Fruit fly (Drosophila melanogaster): ENCODE measurements around the gene Tgi.

The Tgi gene

DNA sequence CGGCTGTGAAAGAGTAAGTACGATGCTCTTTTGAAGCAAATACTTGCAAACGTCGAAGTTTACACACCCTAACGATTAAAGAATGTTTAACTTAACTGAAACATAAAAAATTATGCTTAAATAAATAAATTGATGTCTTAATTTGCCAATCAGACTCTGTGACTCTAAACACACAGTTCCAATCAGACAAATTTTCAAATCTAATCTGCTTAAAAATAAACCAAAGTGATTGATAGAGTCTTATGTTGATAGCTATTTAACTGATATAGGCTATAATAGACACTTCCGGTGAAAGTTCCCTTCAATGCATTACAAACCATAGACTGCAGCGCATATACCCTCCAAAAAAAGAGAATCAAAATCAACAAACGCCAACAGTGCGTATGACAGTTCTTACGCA lies 35.0 kb upstream of the Tgi start:
- TF ChIP-seq Mio (GFP tag; optimal IDR thresholded peaks at IDR 0.05), result no peak

DNA sequence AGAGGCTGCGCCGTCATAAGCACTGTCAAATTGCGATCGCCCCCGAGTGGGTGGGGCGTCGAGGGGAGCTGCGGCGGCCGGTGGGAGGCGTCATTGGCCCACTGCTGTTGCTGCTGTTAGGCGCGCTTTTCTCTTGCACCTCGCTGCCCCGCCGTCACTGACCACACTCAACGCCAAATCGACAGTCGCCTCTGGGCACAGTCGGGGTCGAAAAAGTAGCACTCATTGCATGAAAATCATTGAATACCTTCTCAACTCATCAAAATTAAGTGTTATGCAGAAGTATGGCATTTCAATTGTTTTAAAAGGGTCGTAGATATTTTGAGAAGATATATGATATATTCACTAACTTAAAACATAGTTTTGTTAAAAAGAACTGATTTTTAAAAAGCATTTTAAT lies 34.3 kb upstream of the Tgi start:
- TF ChIP-seq Dfd (GFP tag; optimal IDR thresholded peaks at IDR 0.05), result no peak
- TF ChIP-seq Sp1 (GFP tag; optimal IDR thresholded peaks at IDR 0.05), result no peak
- TF ChIP-seq fru (GFP tag; optimal IDR thresholded peaks at IDR 0.05), result no peak
- TF ChIP-seq Myc (optimal IDR thresholded peaks at IDR 0.05), result no peak
- no peak for TF ChIP-seq dl (GFP tag; optimal IDR thresholded peaks at IDR 0.05; ENCODE audit: insufficient read depth in 1 of 2, partially characterized antibody in 2 of 2)
- no peak for TF ChIP-seq HLH106 (tag; optimal IDR thresholded peaks at IDR 0.05)
- TF ChIP-seq Hnf4 (GFP tag; optimal IDR thresholded peaks at IDR 0.05), result no peak
- no peak for TF ChIP-seq Mio (GFP tag; optimal IDR thresholded peaks at IDR 0.05)
- no peak for TF ChIP-seq pan (optimal IDR thresholded peaks at IDR 0.05)
- TF ChIP-seq br (GFP tag; optimal IDR thresholded peaks at IDR 0.05), result no peak
- TF ChIP-seq rgr (GFP tag; optimal IDR thresholded peaks at IDR 0.05), result no peak
- TF ChIP-seq h (GFP tag; optimal IDR thresholded peaks at IDR 0.05), result no peak
- TF ChIP-seq Hr78 (GFP tag; optimal IDR thresholded peaks at IDR 0.05), result no peak

DNA sequence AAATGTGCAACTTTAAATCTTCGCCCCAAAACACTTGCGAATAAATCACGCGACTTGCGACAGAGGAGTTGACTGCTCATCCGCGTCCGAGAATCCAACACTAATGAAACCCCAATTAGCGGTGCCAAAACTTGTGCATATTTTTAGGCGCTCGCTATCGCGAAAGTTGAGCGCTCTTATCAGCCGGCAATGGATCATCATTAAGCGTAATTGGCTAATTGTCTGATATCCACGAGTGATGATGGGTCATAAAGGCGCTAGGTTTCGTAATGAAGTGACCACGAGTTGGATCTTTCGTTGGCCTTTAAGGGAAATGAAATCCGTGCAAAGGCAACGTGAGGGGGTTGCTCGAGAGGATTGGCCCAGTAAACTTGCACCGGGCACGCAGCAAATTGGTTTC lies 31.8 kb upstream of the Tgi start:
- TF ChIP-seq OdsH (GFP tag; optimal IDR thresholded peaks at IDR 0.05) (no peak), foxo (GFP tag; optimal IDR thresholded peaks at IDR 0.05) (no peak), Jra (GFP tag; optimal IDR thresholded peaks at IDR 0.05) (no peak), Hr83 (GFP tag; optimal IDR thresholded peaks at IDR 0.05; ENCODE audit: poor library complexity, severe bottlenecking) (no peak), psq (GFP tag; optimal IDR thresholded peaks at IDR 0.05) (no peak), N (GFP tag; optimal IDR thresholded peaks at IDR 0.05) (peak; percentile 10), tai (GFP tag; optimal IDR thresholded peaks at IDR 0.05) (no peak), CG32264 (GFP tag; optimal IDR thresholded peaks at IDR 0.05) (no peak), Vsx2 (GFP tag; optimal IDR thresholded peaks at IDR 0.05; ENCODE audit: partially characterized antibody) (peak; percentile 23), Hr78 (GFP tag; optimal IDR thresholded peaks at IDR 0.05) (no peak), Dfd (GFP tag; optimal IDR thresholded peaks at IDR 0.05) (no peak), sage (GFP tag; optimal IDR thresholded peaks at IDR 0.05) (no peak), HLH106 (tag; optimal IDR thresholded peaks at IDR 0.05) (no peak), Rel (GFP tag; optimal IDR thresholded peaks at IDR 0.05) (no peak), Rel (tag; optimal IDR thresholded peaks at IDR 0.05) (no peak), dl (GFP tag; optimal IDR thresholded peaks at IDR 0.05; ENCODE audit: insufficient read depth in 1 of 2, partially characterized antibody in 2 of 2) (no peak), br (GFP tag; optimal IDR thresholded peaks at IDR 0.05) (no peak), brk (GFP tag; optimal IDR thresholded peaks at IDR 0.05) (no peak), Hnf4 (GFP tag; optimal IDR thresholded peaks at IDR 0.05) (no peak)

DNA sequence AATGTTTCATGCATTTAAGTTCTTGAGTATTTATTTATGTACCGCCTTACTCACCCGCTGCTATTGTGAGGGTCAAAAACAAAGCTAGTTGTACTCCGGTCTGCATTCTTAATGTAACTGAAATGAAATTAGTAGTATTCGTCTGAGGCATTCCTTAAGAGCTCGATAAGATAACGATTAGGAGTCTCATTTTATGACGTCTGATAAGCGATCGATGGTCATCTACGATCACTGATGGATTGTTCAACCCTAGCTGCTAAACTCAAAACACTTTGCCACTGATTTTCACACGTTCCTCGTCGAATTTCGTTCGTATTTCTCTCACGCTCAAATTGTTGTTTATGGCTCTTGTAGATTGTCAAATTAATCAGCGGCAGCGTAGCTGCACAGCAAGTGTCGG lies 29.5 kb upstream of the Tgi start, which contains the start of gene CG10116:
Gene CG10116, minus strand, starts transcription at position 106 of the 400 bp plus-strand sequence.
- TF ChIP-seq usp (GFP tag; optimal IDR thresholded peaks at IDR 0.05), result no peak
- no peak for TF ChIP-seq Abd-B (GFP tag; optimal IDR thresholded peaks at IDR 0.05)
- no peak for TF ChIP-seq GATAd (GFP tag; optimal IDR thresholded peaks at IDR 0.05)
- TF ChIP-seq sv (GFP tag; optimal IDR thresholded peaks at IDR 0.05), result no peak
- TF ChIP-seq psq (GFP tag; optimal IDR thresholded peaks at IDR 0.05), result no peak
- TF ChIP-seq OdsH (GFP tag; optimal IDR thresholded peaks at IDR 0.05), result no peak
- no peak for TF ChIP-seq dsf (GFP tag; optimal IDR thresholded peaks at IDR 0.05; ENCODE audit: borderline replicate concordance)
- TF ChIP-seq jim (GFP tag; optimal IDR thresholded peaks at IDR 0.05), result no peak
- no peak for TF ChIP-seq Hr78 (GFP tag; optimal IDR thresholded peaks at IDR 0.05)
- TF ChIP-seq Vsx2 (GFP tag; optimal IDR thresholded peaks at IDR 0.05; ENCODE audit: partially characterized antibody), result no peak
- no peak for TF ChIP-seq fru (GFP tag; optimal IDR thresholded peaks at IDR 0.05)
- TF ChIP-seq dmrt93B (GFP tag; optimal IDR thresholded peaks at IDR 0.05), result no peak
- TF ChIP-seq pan (optimal IDR thresholded peaks at IDR 0.05), result no peak
- no peak for TF ChIP-seq tai (GFP tag; optimal IDR thresholded peaks at IDR 0.05)
- TF ChIP-seq Hr83 (GFP tag; optimal IDR thresholded peaks at IDR 0.05; ENCODE audit: poor library complexity, severe bottlenecking), result no peak
- no peak for TF ChIP-seq Rel (GFP tag; optimal IDR thresholded peaks at IDR 0.05)
- no peak for TF ChIP-seq Rel (tag; optimal IDR thresholded peaks at IDR 0.05)

DNA sequence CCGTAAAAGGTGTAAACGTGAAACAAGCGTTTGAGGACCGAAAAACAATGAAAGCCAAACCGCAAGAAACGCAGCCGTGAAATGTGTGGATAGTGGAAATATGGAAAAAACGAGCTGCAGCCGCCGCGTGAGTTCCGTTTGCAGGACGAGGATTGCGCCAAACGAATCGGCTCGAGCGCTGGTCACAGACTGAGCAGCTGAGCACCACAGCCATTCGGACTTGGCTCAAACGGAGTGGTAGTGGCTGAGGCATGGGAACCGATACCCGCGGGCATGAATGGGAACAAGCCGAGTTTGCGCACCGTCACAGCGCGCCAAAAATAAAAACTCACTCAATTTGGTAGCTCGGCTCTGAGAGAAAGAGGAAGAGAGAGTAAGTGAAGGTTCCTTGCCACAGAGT lies 12.0 kb upstream of the Tgi start, which contains the start of gene CG10089:
Gene CG10089, minus strand, starts transcription at position 181 of the 400 bp plus-strand sequence.
- no peak for TF ChIP-seq Abd-B (GFP tag; optimal IDR thresholded peaks at IDR 0.05)
- TF ChIP-seq tai (GFP tag; optimal IDR thresholded peaks at IDR 0.05), result no peak
- no peak for TF ChIP-seq Hnf4 (GFP tag; optimal IDR thresholded peaks at IDR 0.05)
- TF ChIP-seq dmrt93B (GFP tag; optimal IDR thresholded peaks at IDR 0.05), result no peak
- TF ChIP-seq Dfd (GFP tag; optimal IDR thresholded peaks at IDR 0.05), result no peak
- TF ChIP-seq Vsx2 (GFP tag; optimal IDR thresholded peaks at IDR 0.05; ENCODE audit: partially characterized antibody), result peak; percentile 47
- TF ChIP-seq br (GFP tag; optimal IDR thresholded peaks at IDR 0.05), result no peak
- TF ChIP-seq dl (GFP tag; optimal IDR thresholded peaks at IDR 0.05; ENCODE audit: insufficient read depth in 1 of 2, partially characterized antibody in 2 of 2), result peak in 1 of 2 experiments; percentile 4
- no peak for TF ChIP-seq Sp1 (GFP tag; optimal IDR thresholded peaks at IDR 0.05)
- TF ChIP-seq foxo (GFP tag; optimal IDR thresholded peaks at IDR 0.05), result no peak
- no peak for TF ChIP-seq GATAd (GFP tag; optimal IDR thresholded peaks at IDR 0.05)
- TF ChIP-seq woc (GFP tag; optimal IDR thresholded peaks at IDR 0.05), result no peak
- TF ChIP-seq psq (GFP tag; optimal IDR thresholded peaks at IDR 0.05), result no peak
- peak; percentile 18 for TF ChIP-seq Dif (GFP tag; optimal IDR thresholded peaks at IDR 0.05; ENCODE audit: partially characterized antibody)
- no peak for TF ChIP-seq CrebA (GFP tag; optimal IDR thresholded peaks at IDR 0.05; ENCODE audit: borderline replicate concordance)
- TF ChIP-seq CG9705 (GFP tag; optimal IDR thresholded peaks at IDR 0.05), result no peak
- no peak for TF ChIP-seq h (GFP tag; optimal IDR thresholded peaks at IDR 0.05)
- no peak for TF ChIP-seq usp (GFP tag; optimal IDR thresholded peaks at IDR 0.05)
- TF ChIP-seq Hr83 (GFP tag; optimal IDR thresholded peaks at IDR 0.05; ENCODE audit: poor library complexity, severe bottlenecking), result no peak
- TF ChIP-seq ey (GFP tag; optimal IDR thresholded peaks at IDR 0.05), result no peak

Data from whole organism, wandering third instar larva.